Worm (Caenorhabditis elegans): Measurements from ENCODE around the gene ZC449.8.

DNA sequence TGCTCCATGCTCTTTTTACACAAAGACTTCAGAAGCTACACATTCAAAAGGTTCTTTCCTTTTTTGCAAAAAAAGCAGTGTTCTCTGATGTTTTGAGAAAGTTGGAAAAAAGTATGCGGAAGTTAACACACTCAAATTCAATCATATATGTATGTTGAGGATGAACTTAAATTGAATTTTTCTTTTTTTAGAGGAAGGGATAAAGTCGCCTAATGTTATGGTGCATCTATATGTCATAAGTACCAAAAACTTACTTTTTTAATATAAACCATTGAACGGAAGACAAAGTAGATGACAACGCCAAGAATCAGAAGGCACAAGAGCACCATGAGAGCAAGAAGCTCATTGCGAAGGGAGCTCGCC is 12.7 kb downstream of the ZC449.8 start:
- TF ChIP-seq lin-39 (tag; optimal IDR thresholded peaks at IDR 0.05) (no peak), ztf-11 (tag; optimal IDR thresholded peaks at IDR 0.05) (no peak), attf-4 (tag; optimal IDR thresholded peaks at IDR 0.05) (no peak), fkh-10 (GFP tag; optimal IDR thresholded peaks at IDR 0.05) (no peak), ama-1 (optimal IDR thresholded peaks at IDR 0.05) (no peak), aly-2 (tag; optimal IDR thresholded peaks at IDR 0.05) (no peak), ceh-82 (tag; optimal IDR thresholded peaks at IDR 0.05) (no peak), duxl-1 (tag; optimal IDR thresholded peaks at IDR 0.05; ENCODE audit: poor library complexity) (no peak), dpl-1 (GFP tag; optimal IDR thresholded peaks at IDR 0.05) (no peak), nhr-28 (tag; optimal IDR thresholded peaks at IDR 0.05) (no peak)
